Worm (Caenorhabditis elegans) whole organism, L2 larva: ENCODE results near the gene Y75B12B.10.

ENCODE experiments used
- aly-2 ChIP-seq: fragments of 150-350 bp; optimal IDR thresholded peaks from 2 replicates; lab custom pipeline; 2014; ENCODE audit warnings: missing biosample characterization, missing genetic modification characterization
- sma-3 ChIP-seq: sonication (generic microtip); optimal IDR thresholded peaks from 2 replicates; lab custom pipeline; 2016; ENCODE audit warnings: missing genetic modification reagents, missing genetic modification characterization, missing compliant biosample characterization

DNA sequence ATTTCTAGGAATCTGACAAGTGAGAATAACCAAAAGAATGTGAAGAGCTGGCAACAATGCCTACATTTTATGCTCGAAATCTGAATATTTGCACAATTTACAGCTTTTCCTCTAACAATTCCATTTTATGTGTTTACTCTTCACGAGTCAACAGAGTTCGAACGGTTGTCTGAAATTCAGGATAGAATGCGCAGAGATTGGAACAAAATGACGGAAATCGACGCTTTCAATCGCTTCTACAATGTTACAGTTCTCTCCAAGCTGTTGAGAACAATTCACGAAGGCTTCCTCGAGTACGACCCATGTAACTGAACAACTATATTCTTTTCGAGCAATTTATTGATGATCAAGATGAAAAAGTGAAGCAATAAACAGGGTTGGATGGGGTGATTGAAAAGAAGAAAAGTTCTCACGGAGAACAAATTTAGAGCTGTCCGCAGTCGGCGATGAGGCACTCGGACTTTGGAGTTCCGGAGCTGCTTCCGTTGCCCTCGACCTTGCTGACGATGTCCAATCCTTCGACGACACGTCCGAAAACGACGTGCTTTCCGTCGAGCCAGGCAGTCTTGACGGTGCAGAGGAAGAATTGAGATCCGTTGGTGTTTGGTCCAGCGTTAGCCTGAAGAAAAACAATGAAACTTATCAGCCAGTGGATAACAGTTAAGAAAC, 13.5 kb upstream of the Y75B12B.10 start, which contains the start of gene Y75B12B.3:
- TF ChIP-seq sma-3, result no peak
- TF ChIP-seq aly-2, result no peak
